Worm (Caenorhabditis elegans) whole organism, mixed stage, embryonic: ENCODE measurements around the gene F16B3.2.

Source experiments
- cnd-1 ChIP-seq: fragments of 200-800 bp; sonication (Bioruptor generic); optimal IDR thresholded peaks from 2 replicates; lab custom pipeline; 2018; ENCODE audit warnings: mild to moderate bottlenecking, missing genetic modification characterization, missing compliant biosample characterization
- elt-3 ChIP-seq: fragments of 150-350 bp; optimal IDR thresholded peaks from 2 replicates; lab custom pipeline; 2014; ENCODE audit warnings: missing biosample characterization, missing genetic modification characterization
- lin-13 ChIP-seq: fragments of 150-350 bp; optimal IDR thresholded peaks from 2 replicates; lab custom pipeline; 2014; ENCODE audit warnings: missing biosample characterization, missing genetic modification characterization
- mab-5 ChIP-seq: fragments of 150-350 bp; optimal IDR thresholded peaks from 2 replicates; lab custom pipeline; 2014; ENCODE audit warnings: missing biosample characterization, missing genetic modification characterization
- nhr-12 ChIP-seq: fragments of 150-350 bp; optimal IDR thresholded peaks from 2 replicates; lab custom pipeline; 2014; ENCODE audit warnings: missing biosample characterization, missing genetic modification characterization
- nhr-237 ChIP-seq: fragments of 150-350 bp; optimal IDR thresholded peaks from 2 replicates; lab custom pipeline; 2014; ENCODE audit warnings: missing biosample characterization, missing genetic modification characterization
- pha-4 ChIP-seq: fragments of 150-350 bp; optimal IDR thresholded peaks from 2 replicates; lab custom pipeline; 2018; ENCODE audit warnings: missing biosample characterization, missing genetic modification reagents, missing genetic modification characterization
- snpc-4 ChIP-seq: fragments of 150-350 bp; optimal IDR thresholded peaks from 2 replicates; lab custom pipeline; 2014; ENCODE audit warnings: missing biosample characterization, missing genetic modification characterization
- unc-39 ChIP-seq: fragments of 150-350 bp; optimal IDR thresholded peaks from 2 replicates; lab custom pipeline; 2014; ENCODE audit warnings: missing biosample characterization, missing genetic modification characterization
- unc-62 ChIP-seq: fragments of 150-350 bp; optimal IDR thresholded peaks from 2 replicates; lab custom pipeline; 2014; ENCODE audit warnings: missing biosample characterization, missing genetic modification reagents, missing genetic modification characterization

DNA sequence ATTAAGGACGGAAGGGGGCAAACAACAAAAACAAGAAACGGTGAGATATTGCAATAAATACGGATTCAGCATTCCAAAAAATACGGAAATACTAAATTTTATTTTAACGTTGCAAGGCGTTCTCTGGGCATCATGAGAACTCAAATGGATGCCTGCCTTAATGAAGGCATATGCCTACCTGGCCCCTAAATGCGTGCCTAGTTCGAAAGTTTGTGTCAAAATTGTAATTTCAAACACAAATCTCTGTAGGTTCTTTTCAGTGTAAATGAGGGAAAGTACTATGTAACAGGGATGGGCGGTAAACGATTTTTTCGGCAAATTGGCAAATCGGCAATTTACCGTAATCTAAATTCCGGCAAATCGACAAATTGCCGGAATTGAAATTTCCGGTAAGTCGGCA, 12.8 kb upstream of the F16B3.2 start:
- TF ChIP-seq cnd-1 (no peak), mab-5 (tag; lab: Kevin White, UChicago) (no peak), lin-13 (tag; lab: Kevin White, UChicago) (no peak), unc-39 (no peak), nhr-12 (tag; lab: Kevin White, UChicago) (no peak), snpc-4 (tag; lab: Kevin White, UChicago) (no peak), nhr-237 (tag; lab: Kevin White, UChicago) (no peak), pha-4 (tag; lab: Kevin White, UChicago) (no peak), unc-62 (GFP tag; lab: Kevin White, UChicago) (no peak), elt-3 (tag; lab: Kevin White, UChicago) (no peak)
